Worm (Caenorhabditis elegans) whole organism, mixed stage, embryonic: ENCODE measurements around the gene bath-47.

Experiments used
- ces-1 ChIP-seq: fragments of 150-350 bp; optimal IDR thresholded peaks from 2 replicates; lab custom pipeline; 2014; ENCODE audit warnings: missing biosample characterization, missing genetic modification reagents, missing genetic modification characterization
- elt-3 ChIP-seq: fragments of 150-350 bp; optimal IDR thresholded peaks from 2 replicates; lab custom pipeline; 2014; ENCODE audit warnings: missing biosample characterization, missing genetic modification characterization
- lin-13 ChIP-seq: fragments of 150-350 bp; optimal IDR thresholded peaks from 2 replicates; lab custom pipeline; 2014; ENCODE audit warnings: missing biosample characterization, missing genetic modification characterization
- mep-1 ChIP-seq: fragments of 150-350 bp; optimal IDR thresholded peaks from 2 replicates; lab custom pipeline; 2017; ENCODE audit warnings: missing biosample characterization, missing genetic modification reagents, missing genetic modification characterization, inconsistent platforms
- nhr-237 ChIP-seq: fragments of 150-350 bp; optimal IDR thresholded peaks from 2 replicates; lab custom pipeline; 2014; ENCODE audit warnings: missing biosample characterization, missing genetic modification characterization
- nhr-28 ChIP-seq: fragments of 150-350 bp; optimal IDR thresholded peaks from 2 replicates; lab custom pipeline; 2014; ENCODE audit warnings: missing biosample characterization, missing genetic modification characterization
- unc-120 ChIP-seq: sonication (generic microtip); optimal IDR thresholded peaks from 2 replicates; lab custom pipeline; 2017; ENCODE audit warnings: missing genetic modification characterization, missing compliant biosample characterization; ENCODE audit not compliant: poor library complexity, severe bottlenecking

DNA sequence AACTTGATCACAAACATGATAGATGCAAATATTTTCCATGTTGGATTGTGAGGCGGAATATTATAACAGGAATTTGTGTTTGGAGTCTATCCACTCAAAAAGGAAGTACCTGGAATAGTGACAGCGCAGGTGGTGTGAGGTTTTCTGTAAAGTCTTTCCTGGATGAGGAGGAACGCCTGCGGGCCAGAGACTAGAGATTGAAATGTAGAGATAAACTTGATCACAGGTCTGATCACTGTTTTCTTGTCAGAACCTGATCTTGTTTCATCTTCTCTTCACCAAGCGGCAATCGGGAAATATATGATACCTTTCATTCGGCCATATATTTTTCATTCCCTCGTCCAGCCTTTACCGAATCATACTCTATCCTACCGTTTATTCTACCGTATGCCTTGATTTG is 15.3 kb upstream of the bath-47 start, which contains the start of gene T07H3.8:
- no peak for TF ChIP-seq nhr-28 (tag; lab: Kevin White, UChicago)
- TF ChIP-seq lin-13 (tag; lab: Kevin White, UChicago), result no peak
- TF ChIP-seq elt-3, result no peak
- TF ChIP-seq ces-1, result no peak
- TF ChIP-seq mep-1, result no peak
- TF ChIP-seq unc-120 (tag; lab: Kevin White, UChicago), result no peak
- no peak for TF ChIP-seq nhr-237 (tag; lab: Kevin White, UChicago)
